Worm (Caenorhabditis elegans) whole organism, mixed stage, embryonic: ENCODE measurements around the gene R04F11.2.
A peak's percentile ranks its signal among the peaks of the same experiment; 100 is the strongest.

Experiments used
- M03D4.4 ChIP-seq: sonication (generic microtip); optimal IDR thresholded peaks from 2 replicates; lab custom pipeline; 2017; ENCODE audit warnings: mild to moderate bottlenecking, missing genetic modification characterization, missing compliant biosample characterization
- bed-3 ChIP-seq: fragments of 200-800 bp; sonication (Bioruptor generic); optimal IDR thresholded peaks from 3 replicates; lab custom pipeline; 2018; ENCODE audit warnings: mild to moderate bottlenecking, missing genetic modification characterization, moderate library complexity, missing compliant biosample characterization
- blmp-1 ChIP-seq: fragments of 150-350 bp; optimal IDR thresholded peaks from 2 replicates; lab custom pipeline; 2014; ENCODE audit warnings: missing biosample characterization, missing genetic modification characterization
- ceh-39 ChIP-seq: fragments of 150-350 bp; optimal IDR thresholded peaks from 2 replicates; lab custom pipeline; 2014; ENCODE audit warnings: missing biosample characterization, missing genetic modification characterization
- ceh-43 ChIP-seq: fragments of 200-800 bp; sonication (Bioruptor generic); optimal IDR thresholded peaks from 2 replicates; lab custom pipeline; 2018; ENCODE audit warnings: mild to moderate bottlenecking, missing genetic modification characterization, moderate library complexity, missing compliant biosample characterization
- ceh-83 ChIP-seq: fragments of 200-800 bp; sonication (Bioruptor generic); optimal IDR thresholded peaks from 2 replicates; lab custom pipeline; 2018; ENCODE audit warnings: mild to moderate bottlenecking, missing genetic modification characterization, missing compliant biosample characterization
- ces-1 ChIP-seq: fragments of 150-350 bp; optimal IDR thresholded peaks from 2 replicates; lab custom pipeline; 2014; ENCODE audit warnings: missing biosample characterization, missing genetic modification reagents, missing genetic modification characterization
- cnd-1 ChIP-seq: fragments of 200-800 bp; sonication (Bioruptor generic); optimal IDR thresholded peaks from 2 replicates; lab custom pipeline; 2018; ENCODE audit warnings: mild to moderate bottlenecking, missing genetic modification characterization, missing compliant biosample characterization
- drap-1 ChIP-seq: fragments of 200-800 bp; sonication (Bioruptor generic); optimal IDR thresholded peaks from 3 replicates; lab custom pipeline; 2018; ENCODE audit warnings: mild to moderate bottlenecking, missing genetic modification characterization, missing compliant biosample characterization
- elt-1 ChIP-seq: sonication (generic microtip); optimal IDR thresholded peaks from 2 replicates; lab custom pipeline; 2017; ENCODE audit warnings: missing genetic modification characterization, mild to moderate bottlenecking, missing compliant biosample characterization, antibody characterized with exemption, moderate library complexity, borderline replicate concordance; ENCODE audit not compliant: insufficient read depth
- elt-3 ChIP-seq: fragments of 150-350 bp; optimal IDR thresholded peaks from 2 replicates; lab custom pipeline; 2014; ENCODE audit warnings: missing biosample characterization, missing genetic modification characterization
- flh-1 ChIP-seq: fragments of 200-800 bp; sonication (Bioruptor generic); optimal IDR thresholded peaks from 2 replicates; lab custom pipeline; 2018; ENCODE audit warnings: mild to moderate bottlenecking, missing genetic modification characterization, moderate library complexity, missing compliant biosample characterization
- ham-2 ChIP-seq: fragments of 200-800 bp; sonication (Bioruptor generic); optimal IDR thresholded peaks from 2 replicates; lab custom pipeline; 2018; ENCODE audit warnings: mild to moderate bottlenecking, missing genetic modification characterization, missing compliant biosample characterization
- hlh-1 ChIP-seq: fragments of 150-350 bp; optimal IDR thresholded peaks from 2 replicates; lab custom pipeline; 2014; ENCODE audit warnings: missing biosample characterization, missing genetic modification reagents, missing genetic modification characterization
- lin-13 ChIP-seq: fragments of 150-350 bp; optimal IDR thresholded peaks from 2 replicates; lab custom pipeline; 2014; ENCODE audit warnings: missing biosample characterization, missing genetic modification characterization
- lin-32 ChIP-seq: fragments of 200-800 bp; sonication (Bioruptor generic); optimal IDR thresholded peaks from 2 replicates; lab custom pipeline; 2018; ENCODE audit warnings: mild to moderate bottlenecking, missing genetic modification characterization, missing compliant biosample characterization
- lsy-2 ChIP-seq: fragments of 150-350 bp; optimal IDR thresholded peaks from 2 replicates; lab custom pipeline; 2014; ENCODE audit warnings: missing biosample characterization, missing genetic modification characterization
- mab-5 ChIP-seq: fragments of 150-350 bp; optimal IDR thresholded peaks from 2 replicates; lab custom pipeline; 2014; ENCODE audit warnings: missing biosample characterization, missing genetic modification characterization
- mep-1 ChIP-seq: fragments of 150-350 bp; optimal IDR thresholded peaks from 2 replicates; lab custom pipeline; 2017; ENCODE audit warnings: missing biosample characterization, missing genetic modification reagents, missing genetic modification characterization, inconsistent platforms
- mls-2 ChIP-seq: sonication (generic microtip); optimal IDR thresholded peaks from 2 replicates; lab custom pipeline; 2016; ENCODE audit warnings: mild to moderate bottlenecking, missing genetic modification characterization, moderate library complexity, missing compliant biosample characterization
- nhr-12 ChIP-seq: fragments of 150-350 bp; optimal IDR thresholded peaks from 2 replicates; lab custom pipeline; 2014; ENCODE audit warnings: missing biosample characterization, missing genetic modification characterization
- nhr-2 ChIP-seq: fragments of 150-350 bp; optimal IDR thresholded peaks from 2 replicates; lab custom pipeline; 2014; ENCODE audit warnings: missing biosample characterization, missing genetic modification characterization
- nhr-237 ChIP-seq: fragments of 150-350 bp; optimal IDR thresholded peaks from 2 replicates; lab custom pipeline; 2014; ENCODE audit warnings: missing biosample characterization, missing genetic modification characterization
- nhr-28 ChIP-seq: fragments of 150-350 bp; optimal IDR thresholded peaks from 2 replicates; lab custom pipeline; 2014; ENCODE audit warnings: missing biosample characterization, missing genetic modification characterization
- nhr-76 ChIP-seq: sonication (generic microtip); optimal IDR thresholded peaks from 2 replicates; lab custom pipeline; 2017; ENCODE audit warnings: missing biosample characterization, missing genetic modification characterization
- pha-4 ChIP-seq: fragments of 150-350 bp; optimal IDR thresholded peaks from 2 replicates; lab custom pipeline; 2018; ENCODE audit warnings: missing biosample characterization, missing genetic modification reagents, missing genetic modification characterization
- sem-2 ChIP-seq: fragments of 200-800 bp; sonication (Bioruptor generic); optimal IDR thresholded peaks from 2 replicates; lab custom pipeline; 2018; ENCODE audit warnings: mild to moderate bottlenecking, missing genetic modification characterization, missing compliant biosample characterization
- snpc-4 ChIP-seq: fragments of 150-350 bp; optimal IDR thresholded peaks from 2 replicates; lab custom pipeline; 2014; ENCODE audit warnings: missing biosample characterization, missing genetic modification characterization
- sptf-1 ChIP-seq: sonication (generic microtip); optimal IDR thresholded peaks from 2 replicates; lab custom pipeline; 2017; ENCODE audit warnings: mild to moderate bottlenecking, missing genetic modification characterization, moderate library complexity, missing compliant biosample characterization
- tbx-8 ChIP-seq: fragments of 200-800 bp; sonication (Bioruptor generic); optimal IDR thresholded peaks from 2 replicates; lab custom pipeline; 2018; ENCODE audit warnings: mild to moderate bottlenecking, missing genetic modification characterization, moderate library complexity, missing compliant biosample characterization
- unc-120 ChIP-seq: sonication (generic microtip); optimal IDR thresholded peaks from 2 replicates; lab custom pipeline; 2017; ENCODE audit warnings: missing genetic modification characterization, missing compliant biosample characterization; ENCODE audit not compliant: poor library complexity, severe bottlenecking
- unc-39 ChIP-seq: fragments of 150-350 bp; optimal IDR thresholded peaks from 2 replicates; lab custom pipeline; 2014; ENCODE audit warnings: missing biosample characterization, missing genetic modification characterization
- unc-62 ChIP-seq: fragments of 150-350 bp; optimal IDR thresholded peaks from 2 replicates; lab custom pipeline; 2014; ENCODE audit warnings: missing biosample characterization, missing genetic modification reagents, missing genetic modification characterization
- zip-8 ChIP-seq: fragments of 150-350 bp; optimal IDR thresholded peaks from 2 replicates; lab custom pipeline; 2014; ENCODE audit warnings: missing biosample characterization, missing genetic modification characterization
- ztf-11 ChIP-seq: fragments of 150-350 bp; optimal IDR thresholded peaks from 2 replicates; lab custom pipeline; 2014; ENCODE audit warnings: missing biosample characterization, missing genetic modification characterization

R04F11.2 gene

ce11 chrV:12326638-12327037 is 8.5 kb downstream of the R04F11.2 start:
- TF ChIP-seq lin-13 (tag; lab: Kevin White, UChicago) (no peak), drap-1 (GFP tag; lab: Kevin White, UChicago) (no peak), hlh-1 (tag; lab: Kevin White, UChicago) (no peak), ztf-11 (tag; lab: Kevin White, UChicago) (no peak), unc-120 (no peak), elt-3 (no peak), nhr-28 (tag; lab: Kevin White, UChicago) (no peak), sptf-1 (tag; lab: Kevin White, UChicago) (no peak), bed-3 (GFP tag; lab: Kevin White, UChicago) (no peak), flh-1 (no peak), ceh-83 (no peak), mls-2 (no peak), ces-1 (no peak), ham-2 (GFP tag; lab: Kevin White, UChicago) (no peak), unc-62 (GFP tag; lab: Kevin White, UChicago) (no peak), mab-5 (tag; lab: Kevin White, UChicago) (no peak), nhr-2 (tag; lab: Kevin White, UChicago) (no peak), cnd-1 (tag; lab: Kevin White, UChicago) (no peak), nhr-237 (tag; lab: Kevin White, UChicago) (no peak)
- TF ChIP-seq, all 35 proteins: peak for 0

- TF ChIP-seq nhr-237 (tag; lab: Kevin White, UChicago) (no peak), ces-1 (peak; percentile 83), unc-62 (GFP tag; lab: Kevin White, UChicago) (no peak)
These were observed 11.0 kb downstream of the R04F11.2 start for ce11 chrV:12329173-12329572.

- TF ChIP-seq unc-120: no peak
- no peak for TF ChIP-seq hlh-1 (tag; lab: Kevin White, UChicago)
- TF ChIP-seq nhr-2 (tag; lab: Kevin White, UChicago): no peak
- no peak for TF ChIP-seq ham-2 (GFP tag; lab: Kevin White, UChicago)
- no peak for TF ChIP-seq pha-4 (tag; lab: Kevin White, UChicago)
- peak; percentile 1 for TF ChIP-seq bed-3 (GFP tag; lab: Kevin White, UChicago)
- TF ChIP-seq snpc-4 (tag; lab: Kevin White, UChicago): no peak
- TF ChIP-seq M03D4.4 (tag; lab: Kevin White, UChicago): peak; percentile 60
- no peak for TF ChIP-seq ztf-11 (tag; lab: Kevin White, UChicago)
- no peak for TF ChIP-seq ces-1
- TF ChIP-seq ceh-43 (GFP tag; lab: Kevin White, UChicago): no peak
- TF ChIP-seq lsy-2: no peak
- TF ChIP-seq tbx-8: no peak
- no peak for TF ChIP-seq unc-39 (tag; lab: Kevin White, UChicago)
- peak; percentile 37 for TF ChIP-seq mls-2
- TF ChIP-seq sem-2 (GFP tag; lab: Kevin White, UChicago): peak; percentile 41
- TF ChIP-seq nhr-28 (tag; lab: Kevin White, UChicago): no peak
- TF ChIP-seq flh-1: no peak
- TF ChIP-seq zip-8 (tag; lab: Kevin White, UChicago): no peak
- TF ChIP-seq mab-5 (tag; lab: Kevin White, UChicago): no peak
- peak; percentile 53 for TF ChIP-seq sptf-1 (tag; lab: Kevin White, UChicago)
- TF ChIP-seq cnd-1 (tag; lab: Kevin White, UChicago): peak; percentile 33
- TF ChIP-seq lin-13 (tag; lab: Kevin White, UChicago): no peak
- no peak for TF ChIP-seq nhr-237 (tag; lab: Kevin White, UChicago)
- TF ChIP-seq lin-32 (GFP tag; lab: Kevin White, UChicago): no peak
- TF ChIP-seq ceh-39 (tag; lab: Kevin White, UChicago): no peak
- TF ChIP-seq elt-1: no peak
- no peak for TF ChIP-seq unc-62 (GFP tag; lab: Kevin White, UChicago)
- TF ChIP-seq nhr-12: no peak
- no peak for TF ChIP-seq nhr-76
- TF ChIP-seq ceh-83: peak; percentile 83
- no peak for TF ChIP-seq blmp-1 (tag; lab: Kevin White, UChicago)
- TF ChIP-seq elt-3: no peak
- no peak for TF ChIP-seq mep-1 (tag; lab: Kevin White, UChicago)
- TF ChIP-seq drap-1 (GFP tag; lab: Kevin White, UChicago): no peak
These were observed 13.6 kb downstream of the R04F11.2 start for ce11 chrV:12331820-12332219.

- no peak for TF ChIP-seq blmp-1 (tag; lab: Kevin White, UChicago)
- peak; percentile 10 for TF ChIP-seq unc-62 (GFP tag; lab: Kevin White, UChicago)
- no peak for TF ChIP-seq nhr-28 (tag; lab: Kevin White, UChicago)
- TF ChIP-seq unc-39 (tag; lab: Kevin White, UChicago): no peak
These were observed 16.2 kb downstream of the R04F11.2 start for ce11 chrV:12334387-12334786.
